Worm (Caenorhabditis elegans) whole organism, L2 larva: ENCODE measurements around the gene Y61A9LA.12.

Experiments used
- C34F6.9 ChIP-seq: fragments of 150-350 bp; optimal IDR thresholded peaks from 2 replicates; lab custom pipeline; 2014; ENCODE audit warnings: missing biosample characterization, missing genetic modification characterization
- R02D3.7 ChIP-seq: fragments of 150-350 bp; optimal IDR thresholded peaks from 2 replicates; lab custom pipeline; 2014; ENCODE audit warnings: missing biosample characterization, missing genetic modification characterization
- Y55F3AM.14 ChIP-seq: fragments of 200-800 bp; sonication (Bioruptor generic); optimal IDR thresholded peaks from 2 replicates; lab custom pipeline; 2018; ENCODE audit warnings: mild to moderate bottlenecking, missing genetic modification characterization, missing compliant biosample characterization
- ZK546.5 ChIP-seq: sonication (generic microtip); optimal IDR thresholded peaks from 2 replicates; lab custom pipeline; 2017; ENCODE audit warnings: missing biosample characterization, missing genetic modification characterization
- ama-1 ChIP-seq: fragments of 150-350 bp; optimal IDR thresholded peaks from 2 replicates; lab custom pipeline; 2018; ENCODE audit warnings: inconsistent platforms
- blmp-1 ChIP-seq: sonication (generic microtip); optimal IDR thresholded peaks from 2 replicates; lab custom pipeline; 2017; ENCODE audit warnings: missing genetic modification characterization, mild to moderate bottlenecking, missing compliant biosample characterization, antibody characterized with exemption, moderate library complexity; ENCODE audit not compliant: insufficient read depth
- ceh-16 ChIP-seq: fragments of 150-350 bp; optimal IDR thresholded peaks from 2 replicates; lab custom pipeline; 2014; ENCODE audit warnings: missing biosample characterization, missing genetic modification characterization
- ceh-82 ChIP-seq: fragments of 150-350 bp; optimal IDR thresholded peaks from 2 replicates; lab custom pipeline; 2014; ENCODE audit warnings: missing biosample characterization, missing genetic modification characterization
- dmd-4 ChIP-seq: sonication (generic microtip); optimal IDR thresholded peaks from 2 replicates; lab custom pipeline; 2017; ENCODE audit warnings: missing biosample characterization, missing genetic modification characterization
- egl-27 ChIP-seq: sonication (generic microtip); optimal IDR thresholded peaks from 3 replicates; lab custom pipeline; 2017; ENCODE audit warnings: missing biosample characterization, missing genetic modification reagents, missing genetic modification characterization
- elt-1 ChIP-seq: fragments of 150-350 bp; optimal IDR thresholded peaks from 2 replicates; lab custom pipeline; 2014; ENCODE audit warnings: missing biosample characterization, missing genetic modification characterization
- elt-3 ChIP-seq: sonication (generic microtip); optimal IDR thresholded peaks from 2 replicates; lab custom pipeline; 2017; ENCODE audit warnings: missing biosample characterization, missing genetic modification characterization
- fos-1 ChIP-seq: fragments of 150-350 bp; optimal IDR thresholded peaks from 2 replicates; lab custom pipeline; 2014; ENCODE audit warnings: missing biosample characterization, missing genetic modification characterization
- gmeb-1 ChIP-seq: fragments of 150-350 bp; optimal IDR thresholded peaks from 2 replicates; lab custom pipeline; 2014; ENCODE audit warnings: missing biosample characterization, missing genetic modification characterization
- lin-11 ChIP-seq: fragments of 150-350 bp; sonication (generic microtip); optimal IDR thresholded peaks from 2 replicates; lab custom pipeline; 2014; ENCODE audit warnings: missing biosample characterization, missing genetic modification characterization, inconsistent platforms, mixed read lengths
- lin-13 ChIP-seq: fragments of 150-350 bp; optimal IDR thresholded peaks from 2 replicates; lab custom pipeline; 2014; ENCODE audit warnings: missing biosample characterization, missing genetic modification reagents, missing genetic modification characterization
- lsy-2 ChIP-seq, 2 experiments: fragments of 150-350 bp in 1 of 2; sonication (generic microtip) in 1 of 2; optimal IDR thresholded peaks; 2 replicates each; lab custom pipeline; 2014 to 2017; ENCODE audit warnings: missing biosample characterization in 2 of 2, missing genetic modification characterization in 2 of 2
- mab-5 ChIP-seq: fragments of 150-350 bp; optimal IDR thresholded peaks from 2 replicates; lab custom pipeline; 2014; ENCODE audit warnings: missing biosample characterization, missing genetic modification characterization
- mdl-1 ChIP-seq, 2 experiments: fragments of 150-350 bp in 1 of 2; sonication (generic microtip) in 1 of 2; optimal IDR thresholded peaks; 2 replicates each; lab custom pipeline; 2017; ENCODE audit warnings: missing biosample characterization in 2 of 2, missing genetic modification characterization in 2 of 2
- nhr-10 ChIP-seq: sonication (generic microtip); optimal IDR thresholded peaks from 2 replicates; lab custom pipeline; 2017; ENCODE audit warnings: missing biosample characterization, missing genetic modification characterization
- nhr-129 ChIP-seq: fragments of 150-350 bp; optimal IDR thresholded peaks from 2 replicates; lab custom pipeline; 2014; ENCODE audit warnings: missing biosample characterization, missing genetic modification characterization
- nhr-23 ChIP-seq: fragments of 150-350 bp; optimal IDR thresholded peaks from 2 replicates; lab custom pipeline; 2014; ENCODE audit warnings: missing biosample characterization, missing genetic modification reagents, missing genetic modification characterization
- nhr-6 ChIP-seq: fragments of 150-350 bp; optimal IDR thresholded peaks from 2 replicates; lab custom pipeline; 2014; ENCODE audit warnings: missing biosample characterization, missing genetic modification characterization
- nhr-77 ChIP-seq: fragments of 150-350 bp; optimal IDR thresholded peaks from 2 replicates; lab custom pipeline; 2014; ENCODE audit warnings: missing biosample characterization, missing genetic modification characterization
- sem-4 ChIP-seq: fragments of 150-350 bp; optimal IDR thresholded peaks from 2 replicates; lab custom pipeline; 2014; ENCODE audit warnings: missing biosample characterization, missing genetic modification reagents, missing genetic modification characterization
- skn-1 ChIP-seq: sonication (generic microtip); optimal IDR thresholded peaks from 2 replicates; lab custom pipeline; 2017; ENCODE audit warnings: missing biosample characterization, missing genetic modification characterization
- sma-3 ChIP-seq: sonication (generic microtip); optimal IDR thresholded peaks from 2 replicates; lab custom pipeline; 2016; ENCODE audit warnings: missing genetic modification reagents, missing genetic modification characterization, missing compliant biosample characterization
- snpc-4 ChIP-seq: fragments of 150-350 bp; optimal IDR thresholded peaks from 2 replicates; lab custom pipeline; 2014; ENCODE audit warnings: missing biosample characterization, missing genetic modification characterization
- unc-39 ChIP-seq: fragments of 150-350 bp; optimal IDR thresholded peaks from 2 replicates; lab custom pipeline; 2014; ENCODE audit warnings: missing biosample characterization, missing genetic modification characterization
- unc-55 ChIP-seq: fragments of 150-350 bp; sonication (generic microtip); optimal IDR thresholded peaks from 3 replicates; lab custom pipeline; 2014; ENCODE audit warnings: missing biosample characterization, missing genetic modification reagents, missing genetic modification characterization
- zag-1 ChIP-seq: fragments of 150-350 bp; optimal IDR thresholded peaks from 2 replicates; lab custom pipeline; 2014; ENCODE audit warnings: missing biosample characterization, missing genetic modification characterization
- ztf-11 ChIP-seq: sonication (generic microtip); optimal IDR thresholded peaks from 2 replicates; lab custom pipeline; 2017; ENCODE audit warnings: missing biosample characterization, missing genetic modification characterization
- ztf-4 ChIP-seq: fragments of 150-350 bp; optimal IDR thresholded peaks from 2 replicates; lab custom pipeline; 2014; ENCODE audit warnings: missing biosample characterization, missing genetic modification characterization

The Y61A9LA.12 gene

DNA sequence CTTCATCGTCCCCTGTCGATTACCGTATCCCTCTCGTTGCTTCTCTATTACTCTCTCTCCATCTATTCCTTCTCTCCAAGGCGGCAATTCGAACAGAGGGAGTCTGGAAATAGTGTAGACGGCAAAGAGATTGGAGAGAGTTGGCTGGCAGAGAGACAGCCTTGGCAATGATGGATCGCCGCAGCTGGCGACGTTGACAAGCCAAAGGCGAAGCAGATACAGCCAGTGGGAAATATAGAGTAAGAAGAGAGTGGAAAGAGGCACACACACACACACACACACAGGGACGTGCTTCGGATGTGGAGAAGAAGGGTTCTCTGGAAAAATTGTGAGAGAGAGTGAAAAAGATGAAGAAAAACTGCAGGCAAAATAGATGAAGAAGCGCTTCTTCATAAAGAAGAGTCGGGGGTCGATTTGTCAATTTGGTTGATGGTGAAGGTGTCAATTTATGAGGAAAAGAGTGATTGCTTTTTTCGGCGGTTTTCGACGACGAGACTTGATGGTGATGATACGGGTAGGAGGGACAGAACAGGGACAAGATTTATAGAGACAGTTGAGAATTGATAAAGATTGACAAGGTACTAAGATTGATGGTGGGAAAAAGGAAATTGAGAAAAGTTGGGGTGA lies 45.7 kb upstream of the Y61A9LA.12 start (continued):
- TF ChIP-seq ceh-16 (tag; lab: Kevin White, UChicago), result peak; percentile 84
- TF ChIP-seq nhr-6 (tag; lab: Kevin White, UChicago), result peak; percentile 21
- peak; percentile 79 for TF ChIP-seq ztf-4 (tag; lab: Kevin White, UChicago)
- peak; percentile 73 for TF ChIP-seq sem-4 (tag; lab: Kevin White, UChicago)
- TF ChIP-seq C34F6.9 (tag; lab: Kevin White, UChicago), result peak; percentile 69
- TF ChIP-seq nhr-23 (tag; lab: Kevin White, UChicago), result no peak
- no peak for TF ChIP-seq unc-39 (tag; lab: Kevin White, UChicago)
- TF ChIP-seq mdl-1 (tag; optimal IDR thresholded peaks at IDR 0.05; lab: Kevin White, UChicago), result peak in 1 of 2 experiments; percentile 4
- TF ChIP-seq nhr-129 (tag; lab: Kevin White, UChicago), result peak; percentile 85
- no peak for TF ChIP-seq ceh-82 (tag; lab: Kevin White, UChicago)
- TF ChIP-seq R02D3.7, result no peak
- no peak for TF ChIP-seq blmp-1 (tag; lab: Kevin White, UChicago)
- TF ChIP-seq skn-1 (tag; lab: Kevin White, UChicago), result no peak
- peak; percentile 38 for TF ChIP-seq lin-13 (GFP tag; lab: Kevin White, UChicago)
- peak; percentile 82 to 96 for TF ChIP-seq lsy-2 (tag; optimal IDR thresholded peaks at IDR 0.05; lab: Kevin White, UChicago)
- TF ChIP-seq egl-27 (tag; lab: Kevin White, UChicago), result peak; percentile 60
- no peak for TF ChIP-seq nhr-10 (tag; lab: Kevin White, UChicago)
- no peak for TF ChIP-seq gmeb-1 (tag; lab: Kevin White, UChicago)
- no peak for TF ChIP-seq lin-11 (tag; lab: Kevin White, UChicago)
- TF ChIP-seq unc-55 (GFP tag; lab: Kevin White, UChicago), result peak; percentile 84
- TF ChIP-seq dmd-4, result no peak
- TF ChIP-seq snpc-4, result no peak
- no peak for TF ChIP-seq ztf-11 (tag; lab: Kevin White, UChicago)
- peak; percentile 43 for TF ChIP-seq zag-1 (tag; lab: Kevin White, UChicago)
- peak; percentile 75 for TF ChIP-seq sma-3 (GFP tag; lab: Kevin White, UChicago)

DNA sequence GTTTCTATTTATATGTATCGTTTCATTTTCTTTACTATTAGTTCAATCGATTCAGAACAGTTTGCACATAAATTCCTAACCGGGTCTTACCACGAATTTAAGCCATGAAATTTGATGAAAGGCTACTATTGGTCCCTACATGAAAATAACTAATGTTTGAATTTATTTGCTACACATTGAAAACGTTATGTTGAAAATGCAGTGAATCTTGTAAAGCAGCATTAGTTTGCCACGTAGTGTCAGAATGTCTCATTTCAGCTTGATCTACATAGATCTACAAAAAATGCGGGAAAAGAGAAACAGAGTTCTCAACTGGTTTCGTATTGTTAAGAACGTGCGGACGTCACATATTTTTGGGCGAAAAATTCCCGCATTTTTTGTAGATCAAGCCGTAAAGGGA lies 44.9 kb upstream of the Y61A9LA.12 start:
- TF ChIP-seq R02D3.7 (no peak), elt-3 (tag; lab: Kevin White, UChicago) (no peak)

DNA sequence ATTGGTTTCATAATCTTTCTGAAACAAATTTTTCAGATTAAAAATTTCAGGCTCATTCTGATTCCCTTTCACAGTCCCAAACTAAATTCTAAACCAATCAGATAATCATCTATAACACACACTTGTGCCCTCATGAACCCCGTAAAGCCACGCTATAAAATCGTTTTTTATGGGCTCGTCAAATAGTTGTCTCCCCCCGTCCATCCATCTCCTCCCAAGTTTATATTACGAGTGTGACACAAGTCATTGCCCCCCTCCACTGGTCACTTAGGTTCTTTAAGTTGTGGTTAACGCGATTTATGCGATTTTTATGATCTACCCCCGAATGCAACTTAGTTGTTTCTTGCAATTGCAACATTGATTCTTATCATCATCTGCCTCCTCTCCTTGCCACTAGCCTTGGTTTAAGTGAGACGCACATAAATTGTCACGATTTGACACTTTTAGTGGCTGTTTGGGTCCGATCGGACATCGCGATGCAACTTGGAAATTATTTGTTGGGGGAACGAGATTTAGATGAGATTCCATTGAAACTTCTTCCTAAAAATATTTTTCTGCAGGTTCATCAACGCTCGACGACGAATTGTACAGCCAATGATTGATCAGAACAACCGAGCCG lies 44.2 kb upstream of the Y61A9LA.12 start:
- TF ChIP-seq ZK546.5 (tag; lab: Kevin White, UChicago), result no peak
- TF ChIP-seq gmeb-1 (tag; lab: Kevin White, UChicago), result no peak
- TF ChIP-seq unc-55 (GFP tag; lab: Kevin White, UChicago), result no peak
- no peak for TF ChIP-seq fos-1 (tag; lab: Kevin White, UChicago)
- peak; percentile 2 for TF ChIP-seq ceh-16 (tag; lab: Kevin White, UChicago)
- peak; percentile 30 for TF ChIP-seq elt-1
- TF ChIP-seq ztf-4 (tag; lab: Kevin White, UChicago), result no peak
- TF ChIP-seq lsy-2 (tag; optimal IDR thresholded peaks at IDR 0.05; lab: Kevin White, UChicago), result no peak
- peak; percentile 19 for TF ChIP-seq mab-5 (tag; lab: Kevin White, UChicago)
- no peak for TF ChIP-seq nhr-77 (tag; lab: Kevin White, UChicago)
- peak; percentile 11 for TF ChIP-seq sem-4 (tag; lab: Kevin White, UChicago)
- TF ChIP-seq elt-3 (tag; lab: Kevin White, UChicago), result no peak

DNA sequence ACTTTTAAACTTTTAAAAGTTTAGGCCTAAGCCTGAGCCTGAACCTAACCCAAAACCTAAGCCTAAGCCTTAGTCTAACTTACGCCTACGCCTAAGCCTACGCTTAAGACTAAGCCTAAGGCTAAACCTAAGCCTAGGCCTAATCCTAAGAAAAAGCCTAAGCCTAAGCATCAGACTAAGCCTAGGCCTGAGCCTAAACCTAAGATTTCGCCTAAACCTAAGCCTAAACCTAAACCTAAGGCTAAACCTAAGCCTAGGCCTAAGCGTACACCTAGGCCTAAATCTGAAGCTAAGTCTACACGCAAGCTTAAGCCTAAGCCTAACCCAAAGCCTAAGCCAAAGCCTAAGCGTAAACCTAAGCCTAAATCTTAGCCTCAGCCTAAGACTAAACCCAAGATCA lies 43.3 kb upstream of the Y61A9LA.12 start:
- TF ChIP-seq Y55F3AM.14 (GFP tag; lab: Kevin White, UChicago), result no peak
- TF ChIP-seq dmd-4, result no peak
- TF ChIP-seq unc-39 (tag; lab: Kevin White, UChicago), result no peak
- no peak for TF ChIP-seq mab-5 (tag; lab: Kevin White, UChicago)
- no peak for TF ChIP-seq nhr-129 (tag; lab: Kevin White, UChicago)
- TF ChIP-seq ama-1 (lab: Kevin White, UChicago), result no peak
- no peak for TF ChIP-seq nhr-77 (tag; lab: Kevin White, UChicago)
- no peak for TF ChIP-seq sem-4 (tag; lab: Kevin White, UChicago)
- no peak for TF ChIP-seq gmeb-1 (tag; lab: Kevin White, UChicago)
- no peak for TF ChIP-seq elt-3 (tag; lab: Kevin White, UChicago)
- TF ChIP-seq nhr-10 (tag; lab: Kevin White, UChicago), result no peak
- TF ChIP-seq, all 48 proteins: peak for 0
